Worm (Caenorhabditis elegans): ENCODE results near the gene idpp-8.

DNA sequence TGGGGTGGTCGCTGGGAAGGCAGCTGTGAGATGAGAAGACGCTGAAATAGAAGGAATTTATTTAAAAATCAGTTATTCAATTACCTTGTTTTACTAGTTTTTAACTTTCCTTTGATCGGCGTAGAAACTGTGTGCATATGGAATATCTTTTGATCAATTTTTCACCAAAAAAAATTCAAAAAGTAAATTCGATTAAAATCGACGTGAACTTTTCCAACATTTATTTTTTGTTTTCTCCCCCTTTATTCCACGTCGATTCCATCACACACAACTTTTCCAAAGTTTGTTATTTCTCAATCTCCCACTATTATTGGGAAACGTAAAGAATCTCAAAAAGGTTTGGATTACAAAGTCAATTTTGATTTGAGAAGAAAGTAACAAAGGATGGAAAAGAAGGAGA, 45.1 kb downstream of the idpp-8 start, which contains the start of gene C07E3.4:
- TF ChIP-seq elt-1 (tag; optimal IDR thresholded peaks at IDR 0.05) (no peak), mbf-1 (tag; optimal IDR thresholded peaks at IDR 0.05) (no peak), Y55F3AM.14 (GFP tag; optimal IDR thresholded peaks at IDR 0.05) (no peak), elt-3 (tag; optimal IDR thresholded peaks at IDR 0.05) (no peak), nhr-11 (tag; optimal IDR thresholded peaks at IDR 0.05) (no peak), ama-1 (optimal IDR thresholded peaks at IDR 0.05) (no peak), C34F6.9 (tag; optimal IDR thresholded peaks at IDR 0.05) (no peak), nhr-77 (tag; optimal IDR thresholded peaks at IDR 0.05) (no peak), nhr-21 (tag; optimal IDR thresholded peaks at IDR 0.05) (no peak), lin-13 (GFP tag; optimal IDR thresholded peaks at IDR 0.05) (no peak), alr-1 (tag; optimal IDR thresholded peaks at IDR 0.05) (no peak), unc-39 (tag; optimal IDR thresholded peaks at IDR 0.05) (no peak)

All from whole organism, L2 larva.